Fruit fly (Drosophila melanogaster): ENCODE data around the gene ssp2.

Gene ssp2

DNA sequence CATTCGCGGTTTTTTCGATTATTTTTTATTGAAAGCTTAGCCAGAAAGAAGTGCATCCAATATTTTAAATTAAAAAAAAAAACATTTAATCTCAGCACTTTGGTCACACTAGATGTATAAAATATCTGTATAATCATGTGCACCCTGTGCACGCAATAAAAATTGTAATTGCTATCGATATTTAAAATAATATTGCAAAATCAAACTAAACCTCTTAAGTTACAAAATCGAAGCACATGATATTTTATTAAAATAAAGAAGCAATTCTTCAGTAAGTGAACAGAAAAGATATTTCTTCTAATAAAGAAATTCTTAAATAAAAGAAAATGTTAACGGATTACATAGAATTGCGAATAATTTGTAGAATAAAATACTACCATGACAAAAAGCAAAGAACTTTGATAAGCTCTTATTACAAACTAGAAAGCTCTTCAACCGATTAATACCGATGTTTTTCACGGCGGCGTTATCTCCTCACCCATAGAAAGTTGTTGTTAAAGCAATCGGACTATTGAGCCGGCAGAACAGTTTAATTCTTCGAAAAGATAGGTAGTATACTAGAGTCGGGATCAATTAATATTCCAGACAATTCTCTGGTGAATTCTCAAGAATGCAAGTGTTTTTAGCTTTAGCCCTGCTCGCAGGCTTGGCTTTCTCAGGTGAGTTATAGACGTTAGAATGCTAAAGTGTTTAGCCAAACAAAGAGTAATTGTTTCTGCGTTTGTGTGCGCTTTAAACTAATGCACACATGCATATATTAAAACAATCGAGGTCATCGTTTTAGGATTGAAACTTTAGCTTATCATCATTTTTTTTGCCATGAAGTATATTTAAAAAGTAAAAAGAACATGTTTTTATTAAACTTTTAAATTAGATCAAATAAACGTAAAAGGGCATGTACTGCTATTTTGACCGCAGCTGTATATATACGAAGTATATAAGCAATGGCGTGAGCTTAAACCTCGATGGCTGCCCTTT lies 29.0 kb downstream of the ssp2 start, which contains the start of gene CtsK1 (continued):
- peak; percentile 72 for TF ChIP-seq hbn (GFP tag; IDR thresholded peaks at IDR 0.05; ENCODE audit: partially characterized antibody)
- TF ChIP-seq CG11504 (tag; optimal IDR thresholded peaks at IDR 0.05) = peak; percentile 47
- no peak for TF ChIP-seq tx (GFP tag; optimal IDR thresholded peaks at IDR 0.05)
- no peak for TF ChIP-seq ssp (GFP tag; IDR thresholded peaks at IDR 0.05)
- TF ChIP-seq CG3065 (GFP tag; optimal IDR thresholded peaks at IDR 0.05) = no peak
- TF ChIP-seq CG12236 (GFP tag; optimal IDR thresholded peaks at IDR 0.05) = no peak
- peak; percentile 16; the same call in 1 of the 3 replicates for TF ChIP-seq tgo (GFP tag; IDR thresholded peaks at IDR 0.05)
- no peak for TF ChIP-seq her (GFP tag; optimal IDR thresholded peaks at IDR 0.05)
- TF ChIP-seq eve (GFP tag; optimal IDR thresholded peaks at IDR 0.05) = no peak
- no peak for TF ChIP-seq jing (GFP tag; optimal IDR thresholded peaks at IDR 0.05)
- TF ChIP-seq CG8924 (tag; optimal IDR thresholded peaks at IDR 0.05) = no peak
- TF ChIP-seq Med (GFP tag) = peak; percentile 68
- peak; percentile 77 for TF ChIP-seq Sry-δ (GFP tag; optimal IDR thresholded peaks at IDR 0.05)
- TF ChIP-seq kah (GFP tag; optimal IDR thresholded peaks at IDR 0.05) = no peak
- TF ChIP-seq gt (GFP tag; IDR thresholded peaks at IDR 0.05) = no peak
- no peak; the same call in 1 of the 2 replicates for TF ChIP-seq Ptx1 (GFP tag; IDR thresholded peaks at IDR 0.05)
- no peak for TF ChIP-seq CG12769 (tag; optimal IDR thresholded peaks at IDR 0.05)
- TF ChIP-seq trem (tag; optimal IDR thresholded peaks at IDR 0.05) = no peak
- peak; percentile 84 for TF ChIP-seq CG11696 (GFP tag; IDR thresholded peaks at IDR 0.05)
- TF ChIP-seq CG13424 (tag; optimal IDR thresholded peaks at IDR 0.05) = peak; percentile 30
- TF ChIP-seq Taf1 (GFP tag; IDR thresholded peaks at IDR 0.05) = peak; percentile 23; the same call in 1 of the 2 replicates
- no peak for TF ChIP-seq CG1647 (GFP tag; optimal IDR thresholded peaks at IDR 0.05)
- TF ChIP-seq p53 (GFP tag; optimal IDR thresholded peaks at IDR 0.05) = no peak
- peak; percentile 58 for TF ChIP-seq CG12659 (GFP tag; optimal IDR thresholded peaks at IDR 0.05)
- peak; percentile 5 for TF ChIP-seq Fer3 (tag; optimal IDR thresholded peaks at IDR 0.05)
- no peak for TF ChIP-seq CkIIα-i1 (GFP tag; IDR thresholded peaks at IDR 0.05)
- peak; percentile 69 for TF ChIP-seq amos (GFP tag; IDR thresholded peaks at IDR 0.05; ENCODE audit: partially characterized antibody)
- TF ChIP-seq CG34224 (GFP tag; IDR thresholded peaks at IDR 0.05; ENCODE audit: partially characterized antibody) = peak; percentile 67; the same call in 2 of the 3 replicates
- no peak for TF ChIP-seq pho (GFP tag; optimal IDR thresholded peaks at IDR 0.05)
- TF ChIP-seq Drgx (GFP tag; IDR thresholded peaks at IDR 0.05) = peak; percentile 82
- TF ChIP-seq Dp (GFP tag; optimal IDR thresholded peaks at IDR 0.05) = peak; percentile 64
- TF ChIP-seq CG14014 (GFP tag; IDR thresholded peaks at IDR 0.05) = 0 out of 2 replicates have a peak, but pooled peaks have one; percentile 21
- TF ChIP-seq Hmr (GFP tag; optimal IDR thresholded peaks at IDR 0.05) = peak; percentile 30
- TF ChIP-seq inv (GFP tag; IDR thresholded peaks at IDR 0.05; ENCODE audit: partially characterized antibody) = peak; percentile 67
- TF ChIP-seq lbe (GFP tag; optimal IDR thresholded peaks at IDR 0.05) = peak; percentile 23
- TF ChIP-seq jigr1 (GFP tag; IDR thresholded peaks at IDR 0.05) = no peak
- TF ChIP-seq rib (GFP tag; IDR thresholded peaks at IDR 0.05) = no peak
- TF ChIP-seq esg (GFP tag; conservative IDR thresholded peaks at IDR 0.05) = 0 out of 2 replicates have a peak, but pooled peaks have one; percentile 17
- TF ChIP-seq zfh1 (GFP tag; IDR thresholded peaks at IDR 0.05) = peak; percentile 59; the same call in 1 of the 3 replicates
- TF ChIP-seq pzg (GFP tag; optimal IDR thresholded peaks at IDR 0.05) = peak; percentile 40
- no peak for TF ChIP-seq CG43689 (GFP tag; IDR thresholded peaks at IDR 0.05)
- no peak for TF ChIP-seq scrt (GFP tag; optimal IDR thresholded peaks at IDR 0.05)
- peak; percentile 15 for TF ChIP-seq cg (GFP tag; optimal IDR thresholded peaks at IDR 0.05)
- no peak for TF ChIP-seq CG33213 (GFP tag; optimal IDR thresholded peaks at IDR 0.05)
- TF ChIP-seq CG12071 (GFP tag; optimal IDR thresholded peaks at IDR 0.05) = no peak
- peak; percentile 53; the same call in 1 of the 3 replicates for TF ChIP-seq CG6791 (GFP tag; IDR thresholded peaks at IDR 0.05; ENCODE audit: partially characterized antibody)
- 0 out of 3 replicates have a peak, but pooled peaks have one; percentile 27 for TF ChIP-seq gce (GFP tag; IDR thresholded peaks at IDR 0.05)
- TF ChIP-seq gcm2 (GFP tag; optimal IDR thresholded peaks at IDR 0.05) = no peak
